ENCODE assay signal across 2 fruit fly cellular contexts in genomic region chr3L:10630885-10631359, dm6.
TF ChIP-seq lines count a peak whose summit lies in the region.

TSS of gene CG42535 (minus strand) at chr3L:10630935.
TSS of gene CG34001 (plus strand) at chr3L:10631079.
TSS of gene hay (plus strand) at chr3L:10631079.

TF ChIP-seq in whole organism, adult, 20 proteins besides CTCF, POLR2A, EP300 and RAD21 (continued from another document):
- TF ChIP-seq CG5204 (GFP tag; optimal IDR thresholded peaks at IDR 0.05; lab: Kevin White, UChicago): no peak

TF ChIP-seq in whole organism, embryonic, 481 proteins besides CTCF, POLR2A, EP300 and RAD21 (continued from another document):
- peak; percentile 63 for TF ChIP-seq MBD-R2 (GFP tag; IDR thresholded peaks at IDR 0.05; lab: Robert Waterston, UW)
- peak; percentile 48 for TF ChIP-seq trem (tag; optimal IDR thresholded peaks at IDR 0.05; lab: Kevin White, UChicago)
- no peak for TF ChIP-seq salm (tag; optimal IDR thresholded peaks at IDR 0.05; lab: Kevin White, UChicago)
- peak; percentile 51 for TF ChIP-seq BEAF-32 (GFP tag; optimal IDR thresholded peaks at IDR 0.05; lab: Kevin White, UChicago)
- no peak for TF ChIP-seq CkIIα-i1 (GFP tag; IDR thresholded peaks at IDR 0.05; lab: Robert Waterston, UW)
- no peak for TF ChIP-seq pum (GFP tag; optimal IDR thresholded peaks at IDR 0.05; lab: Kevin White, UChicago)
- TF ChIP-seq Xrp1 (GFP tag; IDR thresholded peaks at IDR 0.05; lab: Robert Waterston, UW): peak; percentile 25; the same call in 1 of the 2 replicates
- TF ChIP-seq CG15601 (tag; optimal IDR thresholded peaks at IDR 0.05; lab: Kevin White, UChicago): peak; percentile 12
- TF ChIP-seq pho (GFP tag; optimal IDR thresholded peaks at IDR 0.05; lab: Kevin White, UChicago): peak; percentile 11
- 0 out of 2 replicates have a peak, but pooled peaks have one; percentile 14 for TF ChIP-seq CG4730 (GFP tag; IDR thresholded peaks at IDR 0.05; lab: Robert Waterston, UW)
- peak; percentile 38; the same call in 1 of the 2 replicates for TF ChIP-seq amos (GFP tag; IDR thresholded peaks at IDR 0.05; lab: Robert Waterston, UW; ENCODE audit: partially characterized antibody)
- TF ChIP-seq fd64A (GFP tag; optimal IDR thresholded peaks at IDR 0.05; lab: Kevin White, UChicago): no peak
- TF ChIP-seq CG2120 (GFP tag; optimal IDR thresholded peaks at IDR 0.05; lab: Kevin White, UChicago): peak; percentile 55
- no peak for TF ChIP-seq Meics (GFP tag; optimal IDR thresholded peaks at IDR 0.05; lab: Kevin White, UChicago)
- TF ChIP-seq CG13287 (GFP tag; IDR thresholded peaks at IDR 0.05; lab: Robert Waterston, UW; ENCODE audit: partially characterized antibody): peak; percentile 50; the same call in 1 of the 2 replicates
- peak in 1 of 2 experiments; percentile 6 for TF ChIP-seq Trl (optimal IDR thresholded peaks at IDR 0.05; lab: Kevin White, UChicago)
- no peak for TF ChIP-seq Trl (GFP tag; optimal IDR thresholded peaks at IDR 0.05; lab: Kevin White, UChicago)
- TF ChIP-seq zen (tag; optimal IDR thresholded peaks at IDR 0.05; lab: Kevin White, UChicago): peak; percentile 13
- TF ChIP-seq Sin3A (optimal IDR thresholded peaks at IDR 0.05; lab: Kevin White, UChicago): peak; percentile 98
- TF ChIP-seq hkb (optimal IDR thresholded peaks at IDR 0.05; lab: Kevin White, UChicago): peak; percentile 32
- TF ChIP-seq hkb (GFP tag; IDR thresholded peaks at IDR 0.05; lab: Robert Waterston, UW): no peak
- peak; percentile 7 for TF ChIP-seq B-H2 (GFP tag; optimal IDR thresholded peaks at IDR 0.05; lab: Kevin White, UChicago)
- no peak for TF ChIP-seq zf30C (GFP tag; optimal IDR thresholded peaks at IDR 0.05; lab: Kevin White, UChicago)
- TF ChIP-seq E2f2 (GFP tag; IDR thresholded peaks at IDR 0.05; lab: Robert Waterston, UW): peak; percentile 86
- TF ChIP-seq sd (tag; optimal IDR thresholded peaks at IDR 0.05; lab: Kevin White, UChicago): peak; percentile 77
- TF ChIP-seq Awh (GFP tag; IDR thresholded peaks at IDR 0.05; lab: Robert Waterston, UW): no peak
- no peak for TF ChIP-seq CG34422 (GFP tag; IDR thresholded peaks at IDR 0.05; lab: Robert Waterston, UW)
- TF ChIP-seq D (optimal IDR thresholded peaks at IDR 0.05; lab: Kevin White, UChicago): peak; percentile 29
- TF ChIP-seq D (GFP tag; optimal IDR thresholded peaks at IDR 0.05; lab: Kevin White, UChicago): no peak
- TF ChIP-seq ssp (GFP tag; IDR thresholded peaks at IDR 0.05; lab: Robert Waterston, UW): no peak
- peak; percentile 9; the same call in 1 of the 3 replicates for TF ChIP-seq zfh1 (GFP tag; IDR thresholded peaks at IDR 0.05; lab: Robert Waterston, UW)
- no peak for TF ChIP-seq CG10274 (GFP tag; optimal IDR thresholded peaks at IDR 0.05; lab: Kevin White, UChicago)
- TF ChIP-seq jumu (GFP tag; optimal IDR thresholded peaks at IDR 0.05; lab: Kevin White, UChicago): peak; percentile 8
- TF ChIP-seq ERR (GFP tag; optimal IDR thresholded peaks at IDR 0.05; lab: Kevin White, UChicago): no peak
- peak; percentile 77 for TF ChIP-seq pzg (GFP tag; optimal IDR thresholded peaks at IDR 0.05; lab: Kevin White, UChicago)
- peak; percentile 69 for TF ChIP-seq YL-1 (GFP tag; optimal IDR thresholded peaks at IDR 0.05; lab: Kevin White, UChicago)
- peak; percentile 94 for TF ChIP-seq stwl (tag; optimal IDR thresholded peaks at IDR 0.05; lab: Kevin White, UChicago)
- TF ChIP-seq CHES-1-like (GFP tag; optimal IDR thresholded peaks at IDR 0.05; lab: Kevin White, UChicago): peak; percentile 57
- no peak for TF ChIP-seq CG30403 (GFP tag; optimal IDR thresholded peaks at IDR 0.05; lab: Kevin White, UChicago)
- TF ChIP-seq Atf-2 (GFP tag; optimal IDR thresholded peaks at IDR 0.05; lab: Kevin White, UChicago): no peak
- no peak for TF ChIP-seq repo (GFP tag; optimal IDR thresholded peaks at IDR 0.05; lab: Kevin White, UChicago)
- peak; percentile 54; the same call in 2 of the 3 replicates for TF ChIP-seq CG16813 (GFP tag; IDR thresholded peaks at IDR 0.05; lab: Robert Waterston, UW; ENCODE audit: partially characterized antibody)
- TF ChIP-seq Blimp-1 (GFP tag; optimal IDR thresholded peaks at IDR 0.05; lab: Kevin White, UChicago): no peak
- TF ChIP-seq Atf6 (GFP tag; IDR thresholded peaks at IDR 0.05; lab: Robert Waterston, UW): no peak
- no peak for TF ChIP-seq CG43689 (GFP tag; IDR thresholded peaks at IDR 0.05; lab: Robert Waterston, UW)
- peak; percentile 98 for TF ChIP-seq CG6654 (GFP tag; optimal IDR thresholded peaks at IDR 0.05; lab: Kevin White, UChicago)
- no peak for TF ChIP-seq grau (tag; optimal IDR thresholded peaks at IDR 0.05; lab: Kevin White, UChicago)
- peak; percentile 54 for TF ChIP-seq Ets97D (GFP tag; optimal IDR thresholded peaks at IDR 0.05; lab: Kevin White, UChicago)
- TF ChIP-seq zen2 (GFP tag; IDR thresholded peaks at IDR 0.05; lab: Robert Waterston, UW; ENCODE audit: partially characterized antibody): no peak
- peak; percentile 26; the same call in 1 of the 3 replicates for TF ChIP-seq CG34224 (GFP tag; IDR thresholded peaks at IDR 0.05; lab: Robert Waterston, UW; ENCODE audit: partially characterized antibody)
- TF ChIP-seq CG12659 (GFP tag; optimal IDR thresholded peaks at IDR 0.05; lab: Kevin White, UChicago): peak; percentile 54
- peak; percentile 24 for TF ChIP-seq CG13624 (GFP tag; optimal IDR thresholded peaks at IDR 0.05; lab: Kevin White, UChicago)
- no peak for TF ChIP-seq jing (GFP tag; optimal IDR thresholded peaks at IDR 0.05; lab: Kevin White, UChicago)
- peak; percentile 84 for TF ChIP-seq CG2116 (GFP tag; optimal IDR thresholded peaks at IDR 0.05; lab: Kevin White, UChicago)
- TF ChIP-seq eyg (GFP tag; optimal IDR thresholded peaks at IDR 0.05; lab: Kevin White, UChicago): no peak
- TF ChIP-seq Stat92E (GFP tag; optimal IDR thresholded peaks at IDR 0.05; lab: Kevin White, UChicago): peak in 1 of 3 experiments; percentile 6
- TF ChIP-seq BtbVII (GFP tag; optimal IDR thresholded peaks at IDR 0.05; lab: Kevin White, UChicago): no peak
- no peak for TF ChIP-seq CG5245 (GFP tag; optimal IDR thresholded peaks at IDR 0.05; lab: Kevin White, UChicago)
- no peak for TF ChIP-seq CG11456 (GFP tag; IDR thresholded peaks at IDR 0.05; lab: Robert Waterston, UW)
- TF ChIP-seq CG8765 (GFP tag; IDR thresholded peaks at IDR 0.05; lab: Robert Waterston, UW): no peak
- peak; percentile 95 for TF ChIP-seq CG10267 (tag; optimal IDR thresholded peaks at IDR 0.05; lab: Kevin White, UChicago)
- TF ChIP-seq Myb (GFP tag; optimal IDR thresholded peaks at IDR 0.05; lab: Kevin White, UChicago): peak; percentile 95
- no peak for TF ChIP-seq insv (GFP tag; optimal IDR thresholded peaks at IDR 0.05; lab: Kevin White, UChicago)
- no peak for TF ChIP-seq Camta (GFP tag; optimal IDR thresholded peaks at IDR 0.05; lab: Kevin White, UChicago)
- no peak for TF ChIP-seq CG4360 (GFP tag; IDR thresholded peaks at IDR 0.05; lab: Robert Waterston, UW)
- TF ChIP-seq CG4328 (GFP tag; optimal IDR thresholded peaks at IDR 0.05; lab: Kevin White, UChicago): no peak
- TF ChIP-seq CG9797 (GFP tag; optimal IDR thresholded peaks at IDR 0.05; lab: Kevin White, UChicago): peak; percentile 5
- peak; percentile 53 for TF ChIP-seq knrl (GFP tag; IDR thresholded peaks at IDR 0.05; lab: Robert Waterston, UW; ENCODE audit: partially characterized antibody)
- TF ChIP-seq CG3847 (GFP tag; IDR thresholded peaks at IDR 0.05; lab: Robert Waterston, UW): peak; percentile 64
- TF ChIP-seq prd (optimal IDR thresholded peaks at IDR 0.05; lab: Kevin White, UChicago): no peak
- no peak for TF ChIP-seq prd (GFP tag; IDR thresholded peaks at IDR 0.05; lab: Robert Waterston, UW)
- no peak for TF ChIP-seq CG10431 (GFP tag; optimal IDR thresholded peaks at IDR 0.05; lab: Kevin White, UChicago)
- TF ChIP-seq nerfin-2 (GFP tag; IDR thresholded peaks at IDR 0.05; lab: Robert Waterston, UW; ENCODE audit: partially characterized antibody): no peak
- no peak for TF ChIP-seq Hr39 (optimal IDR thresholded peaks at IDR 0.05; lab: Kevin White, UChicago)
- 0 out of 3 replicates have a peak, but pooled peaks have one; percentile 34 for TF ChIP-seq HLH4C (GFP tag; IDR thresholded peaks at IDR 0.05; lab: Robert Waterston, UW; ENCODE audit: partially characterized antibody)
- TF ChIP-seq hbn (GFP tag; IDR thresholded peaks at IDR 0.05; lab: Robert Waterston, UW; ENCODE audit: partially characterized antibody): 0 out of 2 replicates have a peak, but pooled peaks have one; percentile 12
- peak in 1 of 2 experiments; percentile 6 for TF ChIP-seq tll (GFP tag; optimal IDR thresholded peaks at IDR 0.05; lab: Kevin White, UChicago)
- no peak for TF ChIP-seq kay (GFP tag; optimal IDR thresholded peaks at IDR 0.05; lab: Kevin White, UChicago)
- peak; percentile 35 for TF ChIP-seq HLH54F (GFP tag; optimal IDR thresholded peaks at IDR 0.05; lab: Kevin White, UChicago)
- no peak for TF ChIP-seq rib (GFP tag; IDR thresholded peaks at IDR 0.05; lab: Robert Waterston, UW)
- TF ChIP-seq CG9932 (GFP tag; IDR thresholded peaks at IDR 0.05; lab: Robert Waterston, UW): no peak
- TF ChIP-seq CG15514 (GFP tag; optimal IDR thresholded peaks at IDR 0.05; lab: Kevin White, UChicago): peak; percentile 35
- TF ChIP-seq CG15696 (tag; optimal IDR thresholded peaks at IDR 0.05; lab: Kevin White, UChicago): no peak
- no peak for TF ChIP-seq dysf (GFP tag; IDR thresholded peaks at IDR 0.05; lab: Robert Waterston, UW)
- peak; percentile 22 for TF ChIP-seq mam (GFP tag; optimal IDR thresholded peaks at IDR 0.05; lab: Kevin White, UChicago)
- no peak for TF ChIP-seq lov (optimal IDR thresholded peaks at IDR 0.05; lab: Kevin White, UChicago)
- no peak for TF ChIP-seq lov (GFP tag; IDR thresholded peaks at IDR 0.05; lab: Robert Waterston, UW)
- TF ChIP-seq Scr (GFP tag; IDR thresholded peaks at IDR 0.05; lab: Robert Waterston, UW; ENCODE audit: partially characterized antibody): 0 out of 2 replicates have a peak, but pooled peaks have one; percentile 43
- TF ChIP-seq Hmr (GFP tag; optimal IDR thresholded peaks at IDR 0.05; lab: Kevin White, UChicago): peak; percentile 6
- TF ChIP-seq Dp (GFP tag; optimal IDR thresholded peaks at IDR 0.05; lab: Kevin White, UChicago): peak; percentile 84
- peak; percentile 58 for TF ChIP-seq CG4617 (GFP tag; optimal IDR thresholded peaks at IDR 0.05; lab: Kevin White, UChicago; ENCODE audit: borderline replicate concordance)
- TF ChIP-seq sens-2 (GFP tag; IDR thresholded peaks at IDR 0.05; lab: Robert Waterston, UW): no peak
- no peak for TF ChIP-seq gce (GFP tag; IDR thresholded peaks at IDR 0.05; lab: Robert Waterston, UW)
- TF ChIP-seq crp (GFP tag; optimal IDR thresholded peaks at IDR 0.05; lab: Kevin White, UChicago): peak; percentile 29 to 94
- TF ChIP-seq CG17186 (GFP tag; optimal IDR thresholded peaks at IDR 0.05; lab: Kevin White, UChicago): peak; percentile 55
- no peak for TF ChIP-seq CG6175 (GFP tag; IDR thresholded peaks at IDR 0.05; lab: Robert Waterston, UW)
- no peak for TF ChIP-seq sima (GFP tag; optimal IDR thresholded peaks at IDR 0.05; lab: Kevin White, UChicago)
- TF ChIP-seq HmgZ (tag; optimal IDR thresholded peaks at IDR 0.05; lab: Kevin White, UChicago): peak; percentile 51
- TF ChIP-seq CG18262 (tag; optimal IDR thresholded peaks at IDR 0.05; lab: Kevin White, UChicago): no peak
- no peak for TF ChIP-seq CG13775 (GFP tag; optimal IDR thresholded peaks at IDR 0.05; lab: Kevin White, UChicago)
- TF ChIP-seq Med (GFP tag; lab: Kevin White, UChicago): peak; percentile 86
- peak; percentile 77 for TF ChIP-seq Dref (GFP tag; IDR thresholded peaks at IDR 0.05; lab: Robert Waterston, UW)
- TF ChIP-seq Ets65A (GFP tag; lab: Kevin White, UChicago): peak; percentile 62
- peak; percentile 87 for TF ChIP-seq sens (GFP tag; lab: Kevin White, UChicago)
- peak; percentile 38 for TF ChIP-seq CoRest (tag; optimal IDR thresholded peaks at IDR 0.05; lab: Kevin White, UChicago)
